Fruit fly (Drosophila melanogaster) whole organism, embryonic: ENCODE results near the gene CG5080.

Source experiments
- Abd-B ChIP-seq: fragments of 200-800 bp; sonication (Bioruptor generic); optimal IDR thresholded peaks from 2 replicates; lab custom pipeline; 2018; ENCODE audit warnings: missing biosample characterization, mild to moderate bottlenecking, missing genetic modification characterization, moderate library complexity
- Bdp1 ChIP-seq: fragments of 200-800 bp; sonication (Bioruptor generic); optimal IDR thresholded peaks from 3 replicates; lab custom pipeline; 2016; ENCODE audit warnings: missing biosample characterization, missing genetic modification characterization
- C15 ChIP-seq: fragments of 200-800 bp; sonication (Bioruptor generic); IDR thresholded peaks from 3 replicates; pipeline ENCODE4 v1.3.6; 2022; ENCODE audit warnings: missing biosample characterization, missing genetic modification characterization
- CG11247 ChIP-seq: fragments of 200-800 bp; sonication (Bioruptor generic); IDR thresholded peaks from 2 replicates; pipeline ENCODE4 v1.3.6; 2022; ENCODE audit warnings: missing biosample characterization, missing genetic modification characterization
- CG11398 ChIP-seq: fragments of 200-800 bp; sonication (Bioruptor generic); optimal IDR thresholded peaks from 2 replicates; lab custom pipeline; 2016; ENCODE audit warnings: missing biosample characterization, missing genetic modification characterization
- CG11504 ChIP-seq: fragments of 200-800 bp; sonication (Bioruptor generic); optimal IDR thresholded peaks from 3 replicates; lab custom pipeline; 2019; ENCODE audit warnings: missing biosample characterization, mild to moderate bottlenecking, missing genetic modification characterization, moderate library complexity
- CG17186 ChIP-seq: fragments of 200-800 bp; sonication (Bioruptor generic); optimal IDR thresholded peaks from 3 replicates; lab custom pipeline; 2017; ENCODE audit warnings: missing biosample characterization, missing genetic modification reagents, missing genetic modification characterization
- CG18619 ChIP-seq: fragments of 200-800 bp; sonication (Bioruptor generic); optimal IDR thresholded peaks from 3 replicates; lab custom pipeline; 2017; ENCODE audit warnings: missing biosample characterization, mild to moderate bottlenecking, missing genetic modification characterization
- CG32772 ChIP-seq: fragments of 200-800 bp; sonication (Bioruptor generic); IDR thresholded peaks from 2 replicates; pipeline ENCODE4 v1.3.6; 2022; ENCODE audit warnings: missing biosample characterization, missing genetic modification characterization
- CG4360 ChIP-seq: fragments of 200-800 bp; sonication (Bioruptor generic); IDR thresholded peaks from 2 replicates; pipeline ENCODE4 v1.3.6; 2022; ENCODE audit warnings: missing biosample characterization, missing genetic modification characterization
- CG6683 ChIP-seq: fragments of 200-800 bp; sonication (Bioruptor generic); optimal IDR thresholded peaks from 2 replicates; lab custom pipeline; 2017; ENCODE audit warnings: missing biosample characterization, mild to moderate bottlenecking, missing genetic modification characterization, missing genetic modification reagents
- CG8388 ChIP-seq: fragments of 200-800 bp; sonication (Bioruptor generic); optimal IDR thresholded peaks from 2 replicates; lab custom pipeline; 2019; ENCODE audit warnings: missing biosample characterization, mild to moderate bottlenecking, missing genetic modification characterization, moderate library complexity
- CG9215 ChIP-seq: fragments of 200-800 bp; sonication (Bioruptor generic); IDR thresholded peaks from 2 replicates; pipeline ENCODE4 v1.3.6; 2022; ENCODE audit warnings: missing biosample characterization, missing genetic modification characterization
- CG9437 ChIP-seq: fragments of 200-800 bp; sonication (Bioruptor generic); optimal IDR thresholded peaks from 2 replicates; lab custom pipeline; 2018; ENCODE audit warnings: missing biosample characterization, mild to moderate bottlenecking, missing genetic modification characterization
- Camta ChIP-seq: fragments of 200-800 bp; sonication (Bioruptor generic); optimal IDR thresholded peaks from 2 replicates; lab custom pipeline; 2016; ENCODE audit warnings: missing biosample characterization, missing genetic modification characterization
- D19B ChIP-seq: fragments of 200-800 bp; sonication (Bioruptor generic); optimal IDR thresholded peaks from 2 replicates; lab custom pipeline; 2017; ENCODE audit warnings: missing biosample characterization, mild to moderate bottlenecking, missing genetic modification characterization
- Dp ChIP-seq: fragments of 200-800 bp; sonication (Bioruptor generic); optimal IDR thresholded peaks from 2 replicates; lab custom pipeline; 2018; ENCODE audit warnings: missing biosample characterization, mild to moderate bottlenecking, missing genetic modification characterization, moderate library complexity
- GATAe ChIP-seq: fragments of 200-800 bp; sonication (Bioruptor generic); conservative IDR thresholded peaks from 2 replicates; pipeline ENCODE4 v1.3.6; 2022; ENCODE audit warnings: missing biosample characterization, missing genetic modification characterization
- H15 ChIP-seq: fragments of 200-800 bp; sonication (Bioruptor generic); IDR thresholded peaks from 3 replicates; pipeline ENCODE4 v1.3.6; 2022; ENCODE audit warnings: missing biosample characterization, missing genetic modification characterization
- Hr39 ChIP-seq: fragments of >200 bp; optimal IDR thresholded peaks from 2 replicates; lab custom pipeline; 2017
- Six4 ChIP-seq: fragments of 200-800 bp; sonication (Bioruptor generic); optimal IDR thresholded peaks from 2 replicates; lab custom pipeline; 2016; ENCODE audit warnings: missing biosample characterization, missing genetic modification characterization
- Sox102F ChIP-seq: fragments of 200-800 bp; sonication (Bioruptor generic); optimal IDR thresholded peaks from 2 replicates; lab custom pipeline; 2018; ENCODE audit warnings: missing biosample characterization, mild to moderate bottlenecking, missing genetic modification characterization, moderate library complexity
- Sry-β ChIP-seq: fragments of 200-800 bp; sonication (Bioruptor generic); optimal IDR thresholded peaks from 2 replicates; lab custom pipeline; 2018; ENCODE audit warnings: missing biosample characterization, mild to moderate bottlenecking, missing genetic modification characterization, moderate library complexity
- aop ChIP-seq: fragments of 200-800 bp; sonication (Bioruptor generic); IDR thresholded peaks from 2 replicates; pipeline ENCODE4 v1.3.6; 2022; ENCODE audit warnings: missing biosample characterization, missing genetic modification characterization
- bcd ChIP-seq: fragments of 200-800 bp; sonication (Bioruptor generic); optimal IDR thresholded peaks from 2 replicates; lab custom pipeline; 2017; ENCODE audit warnings: missing biosample characterization, mild to moderate bottlenecking, missing genetic modification characterization
- btn ChIP-seq: fragments of 200-800 bp; sonication (Bioruptor generic); optimal IDR thresholded peaks from 2 replicates; lab custom pipeline; 2016; ENCODE audit warnings: missing biosample characterization, missing genetic modification characterization
- cas ChIP-seq: fragments of 200-800 bp; sonication (Bioruptor generic); IDR thresholded peaks from 2 replicates; pipeline ENCODE4 v1.3.6; 2022; ENCODE audit warnings: missing biosample characterization, missing genetic modification characterization
- disco-r ChIP-seq: fragments of 200-800 bp; sonication (Bioruptor generic); optimal IDR thresholded peaks from 2 replicates; lab custom pipeline; 2016; ENCODE audit warnings: missing biosample characterization, missing genetic modification characterization
- dmrt11E ChIP-seq: fragments of 200-800 bp; sonication (Bioruptor generic); optimal IDR thresholded peaks from 3 replicates; lab custom pipeline; 2018; ENCODE audit warnings: missing biosample characterization, mild to moderate bottlenecking, missing genetic modification characterization, moderate library complexity
- dmrt99B ChIP-seq: fragments of 200-800 bp; sonication (Bioruptor generic); optimal IDR thresholded peaks from 2 replicates; lab custom pipeline; 2018; ENCODE audit warnings: missing biosample characterization, mild to moderate bottlenecking, missing genetic modification characterization, moderate library complexity
- dysf ChIP-seq: fragments of 200-800 bp; sonication (Bioruptor generic); IDR thresholded peaks from 3 replicates; pipeline ENCODE4 v1.3.6; 2022; ENCODE audit warnings: missing biosample characterization, missing genetic modification characterization
- eyg ChIP-seq: fragments of 200-800 bp; sonication (Bioruptor generic); optimal IDR thresholded peaks from 3 replicates; lab custom pipeline; 2016; ENCODE audit warnings: missing biosample characterization, missing genetic modification characterization
- gsb ChIP-seq: fragments of 200-800 bp; sonication (Bioruptor generic); IDR thresholded peaks from 2 replicates; pipeline ENCODE4 v1.3.6; 2022; ENCODE audit warnings: missing biosample characterization, missing genetic modification characterization
- hb ChIP-seq: fragments of 200-800 bp; sonication (Bioruptor generic); IDR thresholded peaks from 3 replicates; pipeline ENCODE4 v1.3.6; 2022; ENCODE audit warnings: missing biosample characterization, missing genetic modification characterization; ENCODE audit not compliant: partially characterized antibody
- kah ChIP-seq: fragments of 200-800 bp; sonication (Bioruptor generic); optimal IDR thresholded peaks from 2 replicates; lab custom pipeline; 2018; ENCODE audit warnings: missing biosample characterization, mild to moderate bottlenecking, missing genetic modification characterization
- lbe ChIP-seq: fragments of 200-800 bp; sonication (Bioruptor generic); optimal IDR thresholded peaks from 2 replicates; lab custom pipeline; 2016; ENCODE audit warnings: missing biosample characterization, mild to moderate bottlenecking, missing genetic modification characterization
- lov ChIP-seq, 2 experiments: fragments of 200-800 bp in 1 of 2; fragments of >200 bp in 1 of 2; sonication (Bioruptor generic) in 1 of 2; IDR thresholded peaks in 1 of 2; optimal IDR thresholded peaks in 1 of 2; 2 replicates in 1 of 2; 3 replicates in 1 of 2; pipeline versions ENCODE4 v1.3.6 to Lab custom; 2017 to 2022; ENCODE audit warnings: missing biosample characterization in 1 of 2, missing genetic modification characterization in 1 of 2
- nom ChIP-seq: fragments of 200-800 bp; sonication (Bioruptor generic); optimal IDR thresholded peaks from 2 replicates; lab custom pipeline; 2017; ENCODE audit warnings: missing biosample characterization, missing genetic modification characterization, mild to moderate bottlenecking, moderate library complexity, missing genetic modification reagents
- onecut ChIP-seq: fragments of 200-800 bp; sonication (Bioruptor generic); IDR thresholded peaks from 2 replicates; pipeline ENCODE4 v1.3.6; 2022; ENCODE audit warnings: missing biosample characterization, missing genetic modification characterization
- peb ChIP-seq: fragments of 200-800 bp; sonication (Bioruptor generic); IDR thresholded peaks from 2 replicates; pipeline ENCODE4 v1.3.6; 2022; ENCODE audit warnings: missing biosample characterization, missing genetic modification characterization
- repo ChIP-seq: fragments of 200-800 bp; sonication (Bioruptor generic); optimal IDR thresholded peaks from 2 replicates; lab custom pipeline; 2016; ENCODE audit warnings: missing biosample characterization, missing genetic modification characterization
- run ChIP-seq: fragments of 200-800 bp; sonication (Bioruptor generic); optimal IDR thresholded peaks from 3 replicates; lab custom pipeline; 2018; ENCODE audit warnings: missing biosample characterization, mild to moderate bottlenecking, missing genetic modification characterization
- scrt ChIP-seq: fragments of 200-800 bp; sonication (Bioruptor generic); optimal IDR thresholded peaks from 2 replicates; lab custom pipeline; 2018; ENCODE audit warnings: missing biosample characterization, mild to moderate bottlenecking, missing genetic modification characterization, moderate library complexity
- sd ChIP-seq: fragments of 200-800 bp; sonication (Bioruptor generic); optimal IDR thresholded peaks from 3 replicates; lab custom pipeline; 2018; ENCODE audit warnings: missing biosample characterization, mild to moderate bottlenecking, missing genetic modification characterization, moderate library complexity
- shn ChIP-seq: fragments of 200-800 bp; sonication (Bioruptor generic); optimal IDR thresholded peaks from 3 replicates; lab custom pipeline; 2016; ENCODE audit warnings: missing biosample characterization, missing genetic modification characterization
- sqz ChIP-seq: fragments of 200-800 bp; sonication (Bioruptor generic); optimal IDR thresholded peaks from 3 replicates; lab custom pipeline; 2018; ENCODE audit warnings: missing biosample characterization, mild to moderate bottlenecking, missing genetic modification characterization
- sug ChIP-seq: fragments of 200-800 bp; optimal IDR thresholded peaks from 2 replicates; lab custom pipeline; 2019; ENCODE audit warnings: missing biosample characterization, mild to moderate bottlenecking, missing genetic modification characterization, moderate library complexity
- zfh1 ChIP-seq: fragments of 200-800 bp; sonication (Bioruptor generic); IDR thresholded peaks from 3 replicates; pipeline ENCODE4 v1.3.6; 2022; ENCODE audit warnings: missing biosample characterization, missing genetic modification characterization

Gene CG5080

dm6 chr2L:1128932-1129887 lies 34.5 kb downstream of the CG5080 start, which contains the start of the genes Pino and TBC1D23 (continued):
- TF ChIP-seq lov (optimal IDR thresholded peaks at IDR 0.05; lab: Kevin White, UChicago) (no peak), lov (GFP tag; IDR thresholded peaks at IDR 0.05; lab: Robert Waterston, UW) (0 out of 3 replicates have a peak, but pooled peaks have one; percentile 23), repo (GFP tag; lab: Kevin White, UChicago) (no peak), CG32772 (GFP tag; lab: Robert Waterston, UW) (peak; percentile 56), lbe (GFP tag; lab: Kevin White, UChicago) (peak; percentile 37), hb (GFP tag; lab: Robert Waterston, UW) (0 out of 3 replicates have a peak, but pooled peaks have one; percentile 45), D19B (GFP tag; lab: Kevin White, UChicago) (peak; percentile 25), dysf (GFP tag; lab: Robert Waterston, UW) (peak; percentile 79), Sry-β (no peak), dmrt11E (peak; percentile 74), GATAe (0 out of 2 replicates have a peak, but pooled peaks have one; percentile 18), aop (no peak), CG18619 (GFP tag; lab: Kevin White, UChicago) (peak; percentile 63), CG8388 (GFP tag; lab: Kevin White, UChicago) (peak; percentile 61), CG9437 (GFP tag; lab: Kevin White, UChicago) (peak; percentile 100), bcd (GFP tag; lab: Kevin White, UChicago) (peak; percentile 72), C15 (GFP tag; lab: Robert Waterston, UW) (peak; percentile 36; the same call in 1 of the 3 replicates), shn (GFP tag; lab: Kevin White, UChicago) (no peak), disco-r (GFP tag; lab: Kevin White, UChicago) (no peak), Hr39 (lab: Kevin White, UChicago) (no peak), btn (GFP tag; lab: Kevin White, UChicago) (no peak), sug (peak; percentile 83), zfh1 (GFP tag; lab: Robert Waterston, UW) (peak; percentile 65; the same call in 2 of the 3 replicates), dmrt99B (tag; lab: Kevin White, UChicago) (peak; percentile 65), nom (GFP tag; lab: Kevin White, UChicago) (no peak), Camta (GFP tag; lab: Kevin White, UChicago) (peak; percentile 26), sqz (GFP tag; lab: Kevin White, UChicago) (no peak), gsb (no peak), Dp (GFP tag; lab: Kevin White, UChicago) (peak; percentile 5), Abd-B (GFP tag; lab: Kevin White, UChicago) (peak; percentile 74), Sox102F (GFP tag; lab: Kevin White, UChicago) (peak; percentile 72), onecut (peak; percentile 33; the same call in 1 of the 2 replicates), CG11504 (tag; lab: Kevin White, UChicago) (peak; percentile 75), CG4360 (no peak), eyg (GFP tag; lab: Kevin White, UChicago) (no peak), CG11398 (no peak), scrt (peak; percentile 48), H15 (GFP tag; lab: Robert Waterston, UW) (peak; percentile 65; the same call in 1 of the 3 replicates), Six4 (peak; percentile 39), kah (GFP tag; lab: Kevin White, UChicago) (no peak), Bdp1 (GFP tag; lab: Kevin White, UChicago) (no peak), sd (tag; lab: Kevin White, UChicago) (peak; percentile 20), peb (no peak), CG17186 (GFP tag; lab: Kevin White, UChicago) (peak; percentile 69), CG11247 (GFP tag; lab: Robert Waterston, UW) (peak; percentile 62; the same call in 1 of the 2 replicates), CG6683 (no peak), cas (GFP tag; lab: Robert Waterston, UW) (no peak), CG9215 (GFP tag; lab: Robert Waterston, UW) (peak; percentile 75), run (tag; lab: Kevin White, UChicago) (no peak)
